Fruit fly (Drosophila melanogaster) whole organism, embryonic: ENCODE measurements around the gene dwg.

Experiments
- Abd-B ChIP-seq: fragments of 200-800 bp; sonication (Bioruptor generic); optimal IDR thresholded peaks from 2 replicates; lab custom pipeline; 2018; ENCODE audit warnings: missing biosample characterization, mild to moderate bottlenecking, missing genetic modification characterization, moderate library complexity
- Aef1 ChIP-seq: fragments of 200-800 bp; sonication (Bioruptor generic); IDR thresholded peaks from 3 replicates; pipeline ENCODE4 v1.3.6; 2022; ENCODE audit warnings: missing biosample characterization, missing genetic modification characterization
- CG15514 ChIP-seq: fragments of 200-800 bp; sonication (Bioruptor generic); optimal IDR thresholded peaks from 3 replicates; lab custom pipeline; 2017; ENCODE audit warnings: missing biosample characterization, missing genetic modification characterization, mild to moderate bottlenecking, moderate library complexity, missing genetic modification reagents
- CG3726 ChIP-seq: fragments of 200-800 bp; sonication (Bioruptor generic); IDR thresholded peaks from 3 replicates; pipeline ENCODE4, ENCODE4 v1.3.6; 2022; ENCODE audit warnings: missing biosample characterization, missing genetic modification characterization
- CG4360 ChIP-seq: fragments of 200-800 bp; sonication (Bioruptor generic); IDR thresholded peaks from 2 replicates; pipeline ENCODE4 v1.3.6; 2022; ENCODE audit warnings: missing biosample characterization, missing genetic modification characterization
- CG4707 ChIP-seq: fragments of 200-800 bp; sonication (Bioruptor generic); optimal IDR thresholded peaks from 2 replicates; lab custom pipeline; 2018; ENCODE audit warnings: missing biosample characterization, mild to moderate bottlenecking, missing genetic modification characterization, moderate library complexity
- CG6689 ChIP-seq: fragments of 200-800 bp; sonication (Bioruptor generic); IDR thresholded peaks from 2 replicates; pipeline ENCODE4 v1.3.6; 2022; ENCODE audit warnings: missing biosample characterization, missing genetic modification characterization
- CG6791 ChIP-seq: fragments of 200-800 bp; sonication (Bioruptor generic); IDR thresholded peaks from 3 replicates; pipeline ENCODE4 v1.3.6; 2022; ENCODE audit warnings: missing biosample characterization, missing genetic modification characterization; ENCODE audit not compliant: partially characterized antibody
- CkIIα-i1 ChIP-seq: fragments of 200-800 bp; sonication (Bioruptor generic); IDR thresholded peaks from 2 replicates; pipeline ENCODE4 v1.3.6; 2022; ENCODE audit warnings: missing biosample characterization, missing genetic modification characterization
- D19B ChIP-seq: fragments of 200-800 bp; sonication (Bioruptor generic); optimal IDR thresholded peaks from 2 replicates; lab custom pipeline; 2017; ENCODE audit warnings: missing biosample characterization, mild to moderate bottlenecking, missing genetic modification characterization
- Dll ChIP-seq: fragments of 200-800 bp; sonication (Bioruptor generic); IDR thresholded peaks from 4 replicates; pipeline ENCODE4 v1.3.6; 2022; ENCODE audit warnings: missing biosample characterization, missing genetic modification characterization; ENCODE audit not compliant: partially characterized antibody
- Doc3 ChIP-seq: fragments of 200-800 bp; sonication (Bioruptor generic); IDR thresholded peaks from 3 replicates; pipeline ENCODE4 v1.3.6; 2022; ENCODE audit warnings: missing biosample characterization, missing genetic modification characterization; ENCODE audit not compliant: partially characterized antibody
- Elba2 ChIP-seq: fragments of 200-800 bp; sonication (Bioruptor generic); optimal IDR thresholded peaks from 3 replicates; lab custom pipeline; 2016; ENCODE audit warnings: missing biosample characterization, missing genetic modification characterization
- Ets65A ChIP-seq: fragments of 200-800 bp; sonication (Bioruptor generic); peaks from one replicate; lab custom pipeline; 2016; ENCODE audit warnings: missing biosample characterization, missing genetic modification characterization
- H15 ChIP-seq: fragments of 200-800 bp; sonication (Bioruptor generic); IDR thresholded peaks from 3 replicates; pipeline ENCODE4 v1.3.6; 2022; ENCODE audit warnings: missing biosample characterization, missing genetic modification characterization
- HLH4C ChIP-seq: fragments of 200-800 bp; sonication (Bioruptor generic); IDR thresholded peaks from 3 replicates; pipeline ENCODE4 v1.3.6; 2022; ENCODE audit warnings: missing biosample characterization, missing genetic modification characterization; ENCODE audit not compliant: partially characterized antibody
- Med ChIP-seq: fragments of 200-800 bp; sonication (Bioruptor generic); peaks from one replicate; lab custom pipeline; 2016; ENCODE audit warnings: missing biosample characterization, missing genetic modification characterization, mild to moderate bottlenecking, inconsistent platforms, moderate library complexity
- NFAT ChIP-seq: fragments of 200-800 bp; sonication (Bioruptor generic); IDR thresholded peaks from 2 replicates; pipeline ENCODE4 v1.3.6; 2022; ENCODE audit warnings: missing biosample characterization, missing genetic modification characterization
- Optix ChIP-seq: fragments of 200-800 bp; sonication (Bioruptor generic); IDR thresholded peaks from 3 replicates; pipeline ENCODE4 v1.3.6; 2022; ENCODE audit warnings: missing biosample characterization, missing genetic modification characterization
- Pdp1 ChIP-seq, 2 experiments: fragments of 200-800 bp; sonication (Bioruptor generic); optimal IDR thresholded peaks; 3 replicates each; lab custom pipeline; 2016; ENCODE audit warnings: missing biosample characterization in 2 of 2, missing genetic modification characterization in 2 of 2, mild to moderate bottlenecking in 1 of 2, moderate library complexity in 1 of 2
- amos ChIP-seq: fragments of 200-800 bp; sonication (Bioruptor generic); IDR thresholded peaks from 2 replicates; pipeline ENCODE4 v1.3.6; 2022; ENCODE audit warnings: missing biosample characterization, missing genetic modification characterization; ENCODE audit not compliant: partially characterized antibody
- ap ChIP-seq: fragments of 200-800 bp; sonication (Bioruptor generic); IDR thresholded peaks from 2 replicates; pipeline ENCODE4 v1.3.6; 2022; ENCODE audit warnings: missing biosample characterization, missing genetic modification characterization
- ase ChIP-seq: fragments of 200-800 bp; sonication (Bioruptor generic); IDR thresholded peaks from 3 replicates; pipeline ENCODE4 v1.3.6; 2022; ENCODE audit warnings: missing biosample characterization, missing genetic modification characterization
- ato ChIP-seq: fragments of 200-800 bp; sonication (Bioruptor generic); IDR thresholded peaks from 2 replicates; pipeline ENCODE4 v1.3.6; 2022; ENCODE audit warnings: missing biosample characterization, missing genetic modification characterization; ENCODE audit not compliant: partially characterized antibody
- bcd ChIP-seq: fragments of 200-800 bp; sonication (Bioruptor generic); optimal IDR thresholded peaks from 2 replicates; lab custom pipeline; 2017; ENCODE audit warnings: missing biosample characterization, mild to moderate bottlenecking, missing genetic modification characterization
- cwo ChIP-seq: fragments of 200-800 bp; sonication (Bioruptor generic); optimal IDR thresholded peaks from 3 replicates; lab custom pipeline; 2017; ENCODE audit warnings: missing biosample characterization, missing genetic modification characterization, mild to moderate bottlenecking, moderate library complexity, missing genetic modification reagents
- gro ChIP-seq: fragments of 200-800 bp; sonication (Bioruptor generic); optimal IDR thresholded peaks from 2 replicates; lab custom pipeline; 2016; ENCODE audit warnings: missing biosample characterization, missing genetic modification characterization
- inv ChIP-seq: fragments of 200-800 bp; sonication (Bioruptor generic); IDR thresholded peaks from 2 replicates; pipeline ENCODE4 v1.3.6; 2022; ENCODE audit warnings: missing biosample characterization, missing genetic modification characterization; ENCODE audit not compliant: partially characterized antibody
- ken ChIP-seq: fragments of 200-800 bp; sonication (Bioruptor generic); IDR thresholded peaks from 3 replicates; pipeline ENCODE4 v1.3.6; 2022; ENCODE audit warnings: missing biosample characterization, missing genetic modification characterization
- lbe ChIP-seq: fragments of 200-800 bp; sonication (Bioruptor generic); optimal IDR thresholded peaks from 2 replicates; lab custom pipeline; 2016; ENCODE audit warnings: missing biosample characterization, mild to moderate bottlenecking, missing genetic modification characterization
- mam ChIP-seq: fragments of 200-800 bp; sonication (Bioruptor generic); optimal IDR thresholded peaks from 3 replicates; lab custom pipeline; 2016; ENCODE audit warnings: missing biosample characterization, missing genetic modification characterization
- nerfin-2 ChIP-seq: fragments of 200-800 bp; sonication (Bioruptor generic); IDR thresholded peaks from 2 replicates; pipeline ENCODE4 v1.3.6; 2022; ENCODE audit warnings: missing biosample characterization, missing genetic modification characterization; ENCODE audit not compliant: partially characterized antibody
- peb ChIP-seq: fragments of 200-800 bp; sonication (Bioruptor generic); IDR thresholded peaks from 2 replicates; pipeline ENCODE4 v1.3.6; 2022; ENCODE audit warnings: missing biosample characterization, missing genetic modification characterization
- pho ChIP-seq: fragments of 200-800 bp; sonication (Bioruptor generic); optimal IDR thresholded peaks from 2 replicates; lab custom pipeline; 2016; ENCODE audit warnings: missing biosample characterization, missing genetic modification characterization
- pzg ChIP-seq: fragments of 200-800 bp; sonication (Bioruptor generic); optimal IDR thresholded peaks from 3 replicates; lab custom pipeline; 2018; ENCODE audit warnings: missing biosample characterization, mild to moderate bottlenecking, missing genetic modification characterization, moderate library complexity
- sens-2 ChIP-seq: fragments of 200-800 bp; sonication (Bioruptor generic); IDR thresholded peaks from 2 replicates; pipeline ENCODE4 v1.3.6; 2022; ENCODE audit warnings: missing biosample characterization, missing genetic modification characterization
- sob ChIP-seq: fragments of 200-800 bp; sonication (Bioruptor generic); IDR thresholded peaks from 2 replicates; pipeline ENCODE4 v1.3.6; 2022; ENCODE audit warnings: missing biosample characterization, missing genetic modification characterization
- sqz ChIP-seq: fragments of 200-800 bp; sonication (Bioruptor generic); optimal IDR thresholded peaks from 3 replicates; lab custom pipeline; 2018; ENCODE audit warnings: missing biosample characterization, mild to moderate bottlenecking, missing genetic modification characterization
- stwl ChIP-seq: fragments of 200-800 bp; sonication (Bioruptor generic); optimal IDR thresholded peaks from 3 replicates; lab custom pipeline; 2018; ENCODE audit warnings: missing biosample characterization, mild to moderate bottlenecking, missing genetic modification characterization, moderate library complexity
- trem ChIP-seq: fragments of 200-800 bp; optimal IDR thresholded peaks from 3 replicates; lab custom pipeline; 2019; ENCODE audit warnings: missing biosample characterization, mild to moderate bottlenecking, missing genetic modification characterization, moderate library complexity
- zen2 ChIP-seq: fragments of 200-800 bp; sonication (Bioruptor generic); IDR thresholded peaks from 3 replicates; pipeline ENCODE4 v1.3.6; 2022; ENCODE audit warnings: missing biosample characterization, missing genetic modification characterization; ENCODE audit not compliant: partially characterized antibody
- zfh1 ChIP-seq: fragments of 200-800 bp; sonication (Bioruptor generic); IDR thresholded peaks from 3 replicates; pipeline ENCODE4 v1.3.6; 2022; ENCODE audit warnings: missing biosample characterization, missing genetic modification characterization

dwg gene

dm6 chrX:2685580-2685979, 41.9 kb upstream of the dwg start, which contains the start of gene per (continued):
- TF ChIP-seq Doc3 (GFP tag; lab: Robert Waterston, UW) = no peak
- TF ChIP-seq lbe = no peak

DNA sequence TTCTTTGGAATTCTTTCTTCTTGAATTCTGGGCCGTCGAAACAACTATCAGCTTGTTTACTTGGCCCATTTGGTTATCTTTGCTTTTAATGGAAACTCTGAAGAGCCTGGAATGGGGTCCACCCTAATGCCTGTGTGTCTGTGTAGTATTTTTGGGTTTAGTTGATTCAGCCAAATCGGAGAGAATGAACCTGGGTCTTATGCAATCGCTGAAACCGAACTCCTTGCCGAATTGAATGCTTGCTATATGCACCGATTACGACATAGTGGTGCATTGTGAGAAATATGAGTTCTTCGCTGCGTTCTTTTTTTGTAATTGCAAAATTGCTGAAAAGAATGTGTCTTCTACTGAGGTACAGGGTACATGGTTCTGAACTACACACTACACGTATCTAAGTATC, 40.6 kb upstream of the dwg start:
- TF ChIP-seq Pdp1 (GFP tag; optimal IDR thresholded peaks at IDR 0.05; lab: Kevin White, UChicago) = peak in 1 of 2 experiments; percentile 61
- no peak for TF ChIP-seq zfh1 (GFP tag; lab: Robert Waterston, UW)

dm6 chrX:2690376-2690775, 37.1 kb upstream of the dwg start:
- no peak for TF ChIP-seq ken
- TF ChIP-seq CG3726 (GFP tag; lab: Robert Waterston, UW) = no peak
- TF ChIP-seq Ets65A = peak; percentile 14
- no peak for TF ChIP-seq sob (GFP tag; lab: Robert Waterston, UW)
- peak; percentile 46 for TF ChIP-seq Med (GFP tag; lab: Kevin White, UChicago)
- peak; percentile 95 for TF ChIP-seq CG15514 (GFP tag; lab: Kevin White, UChicago)

- TF ChIP-seq Elba2 (no peak), pho (GFP tag; lab: Kevin White, UChicago) (no peak), CG3726 (GFP tag; lab: Robert Waterston, UW) (no peak), CG4707 (GFP tag; lab: Kevin White, UChicago) (no peak), pzg (GFP tag; lab: Kevin White, UChicago) (no peak), Optix (no peak), ap (GFP tag; lab: Robert Waterston, UW) (no peak), ase (GFP tag; lab: Robert Waterston, UW) (no peak), CG4360 (GFP tag; lab: Robert Waterston, UW) (no peak), Aef1 (GFP tag; lab: Robert Waterston, UW) (no peak), trem (tag; lab: Kevin White, UChicago) (no peak), sqz (GFP tag; lab: Kevin White, UChicago) (no peak), CG6689 (GFP tag; lab: Robert Waterston, UW) (no peak), Abd-B (GFP tag; lab: Kevin White, UChicago) (no peak), amos (GFP tag; lab: Robert Waterston, UW) (no peak), D19B (GFP tag; lab: Kevin White, UChicago) (no peak), peb (GFP tag; lab: Robert Waterston, UW) (no peak), gro (GFP tag; lab: Kevin White, UChicago) (no peak), mam (GFP tag; lab: Kevin White, UChicago) (no peak)
These were observed 33.7 kb upstream of the dwg start, which contains the start of gene dyw for dm6 chrX:2693786-2694185. Gene dyw (minus strand): TSS chrX:2693886.

DNA sequence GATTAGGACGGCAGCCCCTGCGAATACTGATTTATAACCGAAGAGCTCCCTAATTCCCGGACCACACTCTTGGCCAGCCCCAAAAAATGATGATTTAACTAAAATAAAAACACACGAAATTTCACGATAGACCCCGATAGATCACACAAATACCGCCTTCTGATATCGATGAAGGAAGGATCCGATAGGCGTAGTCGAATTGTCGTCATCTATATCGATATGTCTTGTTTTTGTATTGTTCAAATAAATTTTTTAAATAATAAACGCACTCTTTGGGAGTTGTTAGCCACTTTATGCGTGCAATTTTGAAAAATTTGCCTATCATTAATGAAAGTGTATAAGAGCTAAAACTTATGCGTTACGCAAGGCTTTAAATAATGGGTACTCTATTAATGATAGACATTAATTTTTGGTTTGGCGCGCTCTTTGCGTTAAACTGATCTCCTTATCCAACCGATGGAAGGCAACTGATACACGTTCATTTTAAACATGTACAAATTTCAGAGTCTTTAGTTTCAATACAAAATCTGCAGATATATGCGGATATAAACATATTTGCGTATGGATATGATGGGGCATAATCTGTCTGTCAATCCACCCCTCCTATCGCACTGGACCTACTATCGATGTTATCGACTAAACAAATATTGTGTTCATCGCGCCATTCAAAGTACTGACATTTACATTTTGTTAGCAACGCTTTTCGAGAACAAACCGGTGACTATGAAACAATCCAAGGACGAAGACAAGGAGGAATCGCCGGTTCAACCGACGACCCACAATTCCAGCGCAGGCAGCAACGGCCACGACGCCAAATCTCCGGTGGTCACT, 29.2 kb upstream of the dwg start, which contains the start of the genes Spg7 and Lint-O:
TSS of gene Spg7 (minus strand) at position 148 of the 831 bp plus-strand sequence.
TSS of gene Lint-O (plus strand) at position 638 of the 831 bp plus-strand sequence.
- TF ChIP-seq Doc3 (GFP tag; lab: Robert Waterston, UW) = peak; percentile 50; the same call in 2 of the 3 replicates
- no peak for TF ChIP-seq cwo (GFP tag; lab: Kevin White, UChicago)
- peak; percentile 70; the same call in 2 of the 3 replicates for TF ChIP-seq HLH4C (GFP tag; lab: Robert Waterston, UW)
- TF ChIP-seq H15 (GFP tag; lab: Robert Waterston, UW) = no peak
- no peak for TF ChIP-seq bcd (GFP tag; lab: Kevin White, UChicago)
- peak; percentile 73 for TF ChIP-seq ato
- peak; percentile 69 for TF ChIP-seq nerfin-2 (GFP tag; lab: Robert Waterston, UW)
- TF ChIP-seq sens-2 (GFP tag; lab: Robert Waterston, UW) = no peak
- no peak for TF ChIP-seq NFAT (GFP tag; lab: Robert Waterston, UW)
- no peak for TF ChIP-seq CkIIα-i1 (GFP tag; lab: Robert Waterston, UW)
- TF ChIP-seq Dll (GFP tag; lab: Robert Waterston, UW) = peak; percentile 74; the same call in 3 of the 4 replicates
- peak; percentile 82 for TF ChIP-seq CG6791
- TF ChIP-seq inv (GFP tag; lab: Robert Waterston, UW) = peak; percentile 53
- TF ChIP-seq stwl (tag; lab: Kevin White, UChicago) = peak; percentile 19
- TF ChIP-seq zen2 (GFP tag; lab: Robert Waterston, UW) = peak; percentile 59
